Fruit fly (Drosophila melanogaster): Measurements from ENCODE around the gene CROT.

- TF ChIP-seq CG12768 (GFP tag; optimal IDR thresholded peaks at IDR 0.05) (peak; percentile 92), pad (GFP tag; optimal IDR thresholded peaks at IDR 0.05) (peak; percentile 41), kay (GFP tag; ENCODE audit: borderline replicate concordance) (no peak), CG11617 (GFP tag; optimal IDR thresholded peaks at IDR 0.05) (peak; percentile 76), CG5204 (GFP tag; optimal IDR thresholded peaks at IDR 0.05) (peak; percentile 76), CG14711 (tag; optimal IDR thresholded peaks at IDR 0.05) (peak; percentile 46), tj (GFP tag; optimal IDR thresholded peaks at IDR 0.05) (peak; percentile 43), toe (GFP tag; optimal IDR thresholded peaks at IDR 0.05) (peak; percentile 62), ovo (GFP tag; optimal IDR thresholded peaks at IDR 0.05) (peak; percentile 41), cnc (optimal IDR thresholded peaks at IDR 0.05) (no peak), Mnt (GFP tag; optimal IDR thresholded peaks at IDR 0.05) (peak; percentile 46), Clk (GFP tag; optimal IDR thresholded peaks at IDR 0.05) (peak; percentile 33), CG7101 (tag; optimal IDR thresholded peaks at IDR 0.05) (no peak), bab1 (GFP tag; optimal IDR thresholded peaks at IDR 0.05) (peak; percentile 37)
Measured at dm6 chr3R:27677174-27677726, 29.3 kb downstream of the CROT start, which contains the start of gene Hsdl2.

All from whole organism, adult.